Fruit fly (Drosophila melanogaster) whole organism, embryonic: ENCODE data around the gene CG44476.
A peak's percentile ranks its signal among the peaks of the same experiment; 100 is the strongest.

Source experiments
- Adf1 ChIP-seq: fragments of 200-800 bp; sonication (Bioruptor generic); IDR thresholded peaks from 2 replicates; pipeline ENCODE4 v1.3.6; 2022; ENCODE audit warnings: missing biosample characterization, missing genetic modification characterization
- Blimp-1 ChIP-seq: fragments of 200-800 bp; sonication (Bioruptor generic); optimal IDR thresholded peaks from 3 replicates; lab custom pipeline; 2018; ENCODE audit warnings: missing biosample characterization, missing genetic modification characterization, mild to moderate bottlenecking, moderate library complexity, missing genetic modification reagents
- CG10543 ChIP-seq: fragments of 200-800 bp; sonication (Bioruptor generic); optimal IDR thresholded peaks from 3 replicates; lab custom pipeline; 2017; ENCODE audit warnings: missing biosample characterization, mild to moderate bottlenecking, missing genetic modification characterization, moderate library complexity
- CG11093 ChIP-seq: fragments of 200-800 bp; sonication (Bioruptor generic); IDR thresholded peaks from 3 replicates; pipeline ENCODE4 v1.3.6; 2022; ENCODE audit warnings: missing biosample characterization, missing genetic modification characterization
- CG11695 ChIP-seq: fragments of 200-800 bp; sonication (Bioruptor generic); IDR thresholded peaks from 3 replicates; pipeline ENCODE4 v1.3.6; 2022; ENCODE audit warnings: missing biosample characterization, missing genetic modification characterization
- CG14014 ChIP-seq: fragments of 200-800 bp; sonication (Bioruptor generic); IDR thresholded peaks from 2 replicates; pipeline ENCODE4 v1.3.6; 2022; ENCODE audit warnings: missing biosample characterization, missing genetic modification characterization
- CG16863 ChIP-seq: fragments of 200-800 bp; sonication (Bioruptor generic); optimal IDR thresholded peaks from 3 replicates; lab custom pipeline; 2016; ENCODE audit warnings: missing biosample characterization, missing genetic modification characterization
- CG17359 ChIP-seq: fragments of 200-800 bp; sonication (Bioruptor generic); optimal IDR thresholded peaks from 3 replicates; lab custom pipeline; 2018; ENCODE audit warnings: missing biosample characterization, mild to moderate bottlenecking, missing genetic modification characterization, moderate library complexity
- CG1792 ChIP-seq: fragments of 200-800 bp; sonication (Bioruptor generic); optimal IDR thresholded peaks from 2 replicates; lab custom pipeline; 2016; ENCODE audit warnings: missing biosample characterization, missing genetic modification characterization
- CG31224 ChIP-seq: fragments of 200-800 bp; sonication (Bioruptor generic); IDR thresholded peaks from 2 replicates; pipeline ENCODE4 v1.3.6; 2022; ENCODE audit warnings: missing biosample characterization, missing genetic modification characterization
- CG31365 ChIP-seq: fragments of 200-800 bp; sonication (Bioruptor generic); optimal IDR thresholded peaks from 2 replicates; lab custom pipeline; 2018; ENCODE audit warnings: missing biosample characterization, mild to moderate bottlenecking, missing genetic modification characterization
- CG3281 ChIP-seq: fragments of 200-800 bp; sonication (Bioruptor generic); optimal IDR thresholded peaks from 3 replicates; lab custom pipeline; 2017; ENCODE audit warnings: missing biosample characterization, mild to moderate bottlenecking, missing genetic modification characterization
- CG3847 ChIP-seq: fragments of 200-800 bp; sonication (Bioruptor generic); IDR thresholded peaks from 2 replicates; pipeline ENCODE4 v1.3.6; 2022; ENCODE audit warnings: missing biosample characterization, missing genetic modification characterization
- CG5180 ChIP-seq: fragments of 200-800 bp; sonication (Bioruptor generic); optimal IDR thresholded peaks from 3 replicates; lab custom pipeline; 2017; ENCODE audit warnings: missing biosample characterization, missing genetic modification characterization, mild to moderate bottlenecking, moderate library complexity, missing genetic modification reagents
- CG8765 ChIP-seq: fragments of 200-800 bp; sonication (Bioruptor generic); IDR thresholded peaks from 2 replicates; pipeline ENCODE4 v1.3.6; 2022; ENCODE audit warnings: missing biosample characterization, missing genetic modification characterization
- CG8924 ChIP-seq: fragments of 200-800 bp; optimal IDR thresholded peaks from 3 replicates; lab custom pipeline; 2019; ENCODE audit warnings: missing biosample characterization, mild to moderate bottlenecking, missing genetic modification characterization, moderate library complexity
- CG9609 ChIP-seq: fragments of 200-800 bp; sonication (Bioruptor generic); optimal IDR thresholded peaks from 3 replicates; lab custom pipeline; 2016; ENCODE audit warnings: missing biosample characterization, missing genetic modification characterization
- Chrac-16 ChIP-seq: fragments of 200-800 bp; sonication (Bioruptor generic); optimal IDR thresholded peaks from 3 replicates; lab custom pipeline; 2016; ENCODE audit warnings: missing biosample characterization, missing genetic modification characterization
- Drgx ChIP-seq: fragments of 200-800 bp; sonication (Bioruptor generic); IDR thresholded peaks from 2 replicates; pipeline ENCODE4 v1.3.6; 2022; ENCODE audit warnings: missing biosample characterization, missing genetic modification characterization
- ERR ChIP-seq: fragments of 200-800 bp; sonication (Bioruptor generic); optimal IDR thresholded peaks from 2 replicates; lab custom pipeline; 2016; ENCODE audit warnings: missing biosample characterization, missing genetic modification characterization
- H2.0 ChIP-seq: fragments of 200-800 bp; sonication (Bioruptor generic); IDR thresholded peaks from 2 replicates; pipeline ENCODE4 v1.3.6; 2022; ENCODE audit warnings: missing biosample characterization, missing genetic modification characterization
- HLH54F ChIP-seq: fragments of 200-800 bp; sonication (Bioruptor generic); optimal IDR thresholded peaks from 3 replicates; lab custom pipeline; 2016; ENCODE audit warnings: missing biosample characterization, missing genetic modification characterization
- Hr78 ChIP-seq, 2 experiments: fragments of 200-800 bp in 1 of 2; fragments of >200 bp in 1 of 2; sonication (Bioruptor generic) in 1 of 2; optimal IDR thresholded peaks; 2 replicates each; lab custom pipeline; 2017 to 2019; ENCODE audit warnings: missing biosample characterization in 2 of 2, missing genetic modification characterization in 2 of 2, mild to moderate bottlenecking in 1 of 2, moderate library complexity in 1 of 2
- Jarid2 ChIP-seq: fragments of 200-800 bp; sonication (Bioruptor generic); optimal IDR thresholded peaks from 3 replicates; lab custom pipeline; 2017; ENCODE audit warnings: mild to moderate bottlenecking, missing biosample characterization, missing genetic modification reagents, missing genetic modification characterization
- MTF-1 ChIP-seq: fragments of 200-800 bp; sonication (Bioruptor generic); optimal IDR thresholded peaks from 2 replicates; lab custom pipeline; 2018; ENCODE audit warnings: missing biosample characterization, mild to moderate bottlenecking, missing genetic modification characterization, borderline replicate concordance
- Med ChIP-seq: fragments of 200-800 bp; sonication (Bioruptor generic); peaks from one replicate; lab custom pipeline; 2016; ENCODE audit warnings: missing biosample characterization, missing genetic modification characterization, mild to moderate bottlenecking, inconsistent platforms, moderate library complexity
- Neu2 ChIP-seq: fragments of 200-800 bp; sonication (Bioruptor generic); optimal IDR thresholded peaks from 3 replicates; lab custom pipeline; 2016; ENCODE audit warnings: missing biosample characterization, missing genetic modification characterization, borderline replicate concordance
- PHDP ChIP-seq: fragments of 200-800 bp; sonication (Bioruptor generic); optimal IDR thresholded peaks from 3 replicates; lab custom pipeline; 2018; ENCODE audit warnings: missing biosample characterization, mild to moderate bottlenecking, missing genetic modification characterization, moderate library complexity
- abd-A ChIP-seq: fragments of 200-800 bp; sonication (Bioruptor generic); optimal IDR thresholded peaks from 3 replicates; lab custom pipeline; 2019; ENCODE audit warnings: missing biosample characterization, mild to moderate bottlenecking, missing genetic modification characterization, moderate library complexity
- aop ChIP-seq: fragments of 200-800 bp; sonication (Bioruptor generic); IDR thresholded peaks from 2 replicates; pipeline ENCODE4 v1.3.6; 2022; ENCODE audit warnings: missing biosample characterization, missing genetic modification characterization
- ash1 ChIP-seq: fragments of 200-800 bp; sonication (Bioruptor generic); optimal IDR thresholded peaks from 2 replicates; lab custom pipeline; 2018; ENCODE audit warnings: missing biosample characterization, mild to moderate bottlenecking, missing genetic modification characterization
- disco-r ChIP-seq: fragments of 200-800 bp; sonication (Bioruptor generic); optimal IDR thresholded peaks from 2 replicates; lab custom pipeline; 2016; ENCODE audit warnings: missing biosample characterization, missing genetic modification characterization
- ems ChIP-seq: fragments of 200-800 bp; sonication (Bioruptor generic); optimal IDR thresholded peaks from 3 replicates; lab custom pipeline; 2016; ENCODE audit warnings: missing biosample characterization, missing genetic modification characterization
- ewg ChIP-seq: fragments of 200-800 bp; sonication (Bioruptor generic); optimal IDR thresholded peaks from 3 replicates; lab custom pipeline; 2017; ENCODE audit warnings: mild to moderate bottlenecking, missing biosample characterization, missing genetic modification reagents, missing genetic modification characterization
- fd64A ChIP-seq: fragments of 200-800 bp; sonication (Bioruptor generic); optimal IDR thresholded peaks from 3 replicates; lab custom pipeline; 2018; ENCODE audit warnings: missing biosample characterization, mild to moderate bottlenecking, missing genetic modification characterization
- gce ChIP-seq: fragments of 200-800 bp; sonication (Bioruptor generic); IDR thresholded peaks from 3 replicates; pipeline ENCODE4 v1.3.6; 2022; ENCODE audit warnings: missing biosample characterization, missing genetic modification characterization
- grn ChIP-seq: fragments of 200-800 bp; sonication (Bioruptor generic); optimal IDR thresholded peaks from 3 replicates; lab custom pipeline; 2017; ENCODE audit warnings: missing biosample characterization, missing genetic modification characterization
- her ChIP-seq: fragments of 200-800 bp; sonication (Bioruptor generic); optimal IDR thresholded peaks from 2 replicates; lab custom pipeline; 2016; ENCODE audit warnings: missing biosample characterization, missing genetic modification characterization
- lov ChIP-seq, 2 experiments: fragments of 200-800 bp in 1 of 2; fragments of >200 bp in 1 of 2; sonication (Bioruptor generic) in 1 of 2; IDR thresholded peaks in 1 of 2; optimal IDR thresholded peaks in 1 of 2; 2 replicates in 1 of 2; 3 replicates in 1 of 2; pipeline versions ENCODE4 v1.3.6 to Lab custom; 2017 to 2022; ENCODE audit warnings: missing biosample characterization in 1 of 2, missing genetic modification characterization in 1 of 2
- mld ChIP-seq: fragments of 200-800 bp; sonication (Bioruptor generic); IDR thresholded peaks from 3 replicates; pipeline ENCODE4 v1.3.6; 2022; ENCODE audit warnings: missing biosample characterization, missing genetic modification characterization; ENCODE audit not compliant: partially characterized antibody
- pan ChIP-seq, 4 experiments: fragments of >200 bp in 3 of 4; fragments of 200-800 bp in 1 of 4; sonication (Bioruptor generic) in 1 of 4; optimal IDR thresholded peaks in 3 of 4; IDR thresholded peaks in 1 of 4; 2 replicates each; pipeline versions ENCODE4 v1.3.6 to Lab custom; 2017 to 2022; ENCODE audit warnings: missing biosample characterization in 2 of 4, missing genetic modification characterization in 2 of 4, mixed read lengths in 1 of 4
- pita ChIP-seq: fragments of 200-800 bp; sonication (Bioruptor generic); optimal IDR thresholded peaks from 2 replicates; lab custom pipeline; 2017; ENCODE audit warnings: missing biosample characterization, mild to moderate bottlenecking, missing genetic modification characterization
- run ChIP-seq: fragments of 200-800 bp; sonication (Bioruptor generic); optimal IDR thresholded peaks from 3 replicates; lab custom pipeline; 2018; ENCODE audit warnings: missing biosample characterization, mild to moderate bottlenecking, missing genetic modification characterization
- sd ChIP-seq: fragments of 200-800 bp; sonication (Bioruptor generic); optimal IDR thresholded peaks from 3 replicates; lab custom pipeline; 2018; ENCODE audit warnings: missing biosample characterization, mild to moderate bottlenecking, missing genetic modification characterization, moderate library complexity
- sim ChIP-seq: fragments of 200-800 bp; sonication (Bioruptor generic); IDR thresholded peaks from 2 replicates; pipeline ENCODE4 v1.3.6; 2022; ENCODE audit warnings: missing biosample characterization, missing genetic modification characterization
- sob ChIP-seq: fragments of 200-800 bp; sonication (Bioruptor generic); IDR thresholded peaks from 2 replicates; pipeline ENCODE4 v1.3.6; 2022; ENCODE audit warnings: missing biosample characterization, missing genetic modification characterization
- sr ChIP-seq: fragments of 200-800 bp; sonication (Bioruptor generic); IDR thresholded peaks from 3 replicates; pipeline ENCODE4 v1.3.6; 2022; ENCODE audit warnings: missing biosample characterization, missing genetic modification characterization
- trh ChIP-seq: fragments of 200-800 bp; sonication (Bioruptor generic); optimal IDR thresholded peaks from 2 replicates; lab custom pipeline; 2016; ENCODE audit warnings: missing biosample characterization, missing genetic modification characterization
- vnd ChIP-seq: fragments of 200-800 bp; sonication (Bioruptor generic); IDR thresholded peaks from 3 replicates; pipeline ENCODE4 v1.3.6; 2022; ENCODE audit warnings: missing biosample characterization, missing genetic modification characterization; ENCODE audit not compliant: partially characterized antibody

The CG44476 gene

DNA sequence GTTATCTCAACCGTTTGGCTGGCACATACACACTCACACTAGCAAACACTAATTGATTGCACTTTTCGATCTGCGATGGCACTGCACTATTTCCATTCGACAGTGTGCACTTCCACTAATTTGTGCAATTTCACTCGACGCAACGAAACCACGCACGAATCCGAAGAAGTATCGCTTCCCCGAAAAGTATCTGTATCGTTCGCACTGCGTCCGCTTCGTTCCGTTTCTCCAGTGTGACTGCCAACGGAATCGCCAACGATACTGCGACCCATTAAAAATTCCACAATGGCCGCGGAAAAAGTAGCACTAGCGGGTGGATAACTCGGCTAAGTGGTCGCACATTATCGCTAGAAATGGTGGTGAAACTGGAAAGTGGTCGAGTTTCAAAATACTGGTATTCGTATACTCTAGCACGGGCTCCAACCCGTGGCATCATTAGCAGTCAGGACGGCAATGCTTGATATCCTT, 39.2 kb upstream of the CG44476 start, which contains the start of gene Socs36E (continued):
- TF ChIP-seq Blimp-1 (GFP tag; lab: Kevin White, UChicago) (no peak), Hr78 (GFP tag; optimal IDR thresholded peaks at IDR 0.05; lab: Kevin White, UChicago) (no peak), CG16863 (GFP tag; lab: Kevin White, UChicago) (no peak), CG11093 (GFP tag; lab: Robert Waterston, UW) (no peak), CG5180 (no peak), pan (optimal IDR thresholded peaks at IDR 0.05; lab: Kevin White, UChicago) (no peak), pan (GFP tag; optimal IDR thresholded peaks at IDR 0.05 in 1 of 2, IDR thresholded peaks at IDR 0.05 in 1 of 2) (peak in 1 of 2 experiments; percentile 5), mld (GFP tag; lab: Robert Waterston, UW) (no peak), PHDP (tag; lab: Kevin White, UChicago) (peak; percentile 45), abd-A (tag; lab: Kevin White, UChicago) (peak; percentile 95), CG14014 (GFP tag; lab: Robert Waterston, UW) (no peak), run (tag; lab: Kevin White, UChicago) (no peak), pita (GFP tag; lab: Kevin White, UChicago) (peak; percentile 100), Jarid2 (peak; percentile 95), fd64A (GFP tag; lab: Kevin White, UChicago) (no peak), ewg (GFP tag; lab: Kevin White, UChicago) (no peak), CG31224 (no peak), Med (GFP tag; lab: Kevin White, UChicago) (peak; percentile 96), CG31365 (peak; percentile 44), CG9609 (GFP tag; lab: Kevin White, UChicago) (peak; percentile 26), CG8765 (GFP tag; lab: Robert Waterston, UW) (no peak), Chrac-16 (GFP tag; lab: Kevin White, UChicago) (no peak), CG3281 (GFP tag; lab: Kevin White, UChicago) (no peak), Drgx (GFP tag; lab: Robert Waterston, UW) (no peak), sim (GFP tag; lab: Robert Waterston, UW) (no peak), CG1792 (GFP tag; lab: Kevin White, UChicago) (no peak), H2.0 (GFP tag; lab: Robert Waterston, UW) (no peak), vnd (GFP tag; lab: Robert Waterston, UW) (no peak), Neu2 (GFP tag; lab: Kevin White, UChicago) (peak; percentile 28), gce (peak; percentile 53; the same call in 1 of the 3 replicates), sr (GFP tag; lab: Robert Waterston, UW) (peak; percentile 39; the same call in 1 of the 3 replicates), CG10543 (no peak), ash1 (GFP tag; lab: Kevin White, UChicago) (peak; percentile 50), HLH54F (GFP tag; lab: Kevin White, UChicago) (peak; percentile 23), sd (tag; lab: Kevin White, UChicago) (peak; percentile 97), CG11695 (GFP tag; lab: Robert Waterston, UW) (no peak), grn (GFP tag; lab: Kevin White, UChicago) (no peak), trh (no peak), sob (GFP tag; lab: Robert Waterston, UW) (peak; percentile 54; the same call in 1 of the 2 replicates), MTF-1 (GFP tag; lab: Kevin White, UChicago) (peak; percentile 1), ERR (GFP tag; lab: Kevin White, UChicago) (peak; percentile 60), CG8924 (tag; lab: Kevin White, UChicago) (peak; percentile 55), CG3847 (peak; percentile 77), ems (GFP tag; lab: Kevin White, UChicago) (no peak), aop (GFP tag; lab: Robert Waterston, UW) (peak; percentile 61; the same call in 1 of the 2 replicates), disco-r (GFP tag; lab: Kevin White, UChicago) (peak; percentile 36), Adf1 (GFP tag; lab: Robert Waterston, UW) (peak; percentile 23; the same call in 1 of the 2 replicates), CG17359 (tag; lab: Kevin White, UChicago) (no peak), her (GFP tag; lab: Kevin White, UChicago) (peak; percentile 55), lov (optimal IDR thresholded peaks at IDR 0.05; lab: Kevin White, UChicago) (no peak), lov (GFP tag; IDR thresholded peaks at IDR 0.05; lab: Robert Waterston, UW) (no peak)
